Fruit fly (Drosophila melanogaster) whole organism: ENCODE measurements around the gene CG43731.

ENCODE experiments used
- CG8478 ChIP-seq: fragments of >200 bp; optimal IDR thresholded peaks from 2 replicates; lab custom pipeline; 2018; ENCODE audit warnings: inconsistent platforms
- Dll ChIP-seq: fragments of >200 bp; optimal IDR thresholded peaks from 2 replicates; lab custom pipeline; 2017
- EcR ChIP-seq, 2 experiments: fragments of >200 bp; optimal IDR thresholded peaks; 2 replicates each; lab custom pipeline; 2017; ENCODE audit warnings: missing biosample characterization in 2 of 2, missing genetic modification characterization in 2 of 2, missing genetic modification reagents in 2 of 2
- pan ChIP-seq: fragments of >200 bp; optimal IDR thresholded peaks from 2 replicates; lab custom pipeline; 2017
- psq ChIP-seq: fragments of >200 bp; optimal IDR thresholded peaks from 2 replicates; lab custom pipeline; 2017

DNA sequence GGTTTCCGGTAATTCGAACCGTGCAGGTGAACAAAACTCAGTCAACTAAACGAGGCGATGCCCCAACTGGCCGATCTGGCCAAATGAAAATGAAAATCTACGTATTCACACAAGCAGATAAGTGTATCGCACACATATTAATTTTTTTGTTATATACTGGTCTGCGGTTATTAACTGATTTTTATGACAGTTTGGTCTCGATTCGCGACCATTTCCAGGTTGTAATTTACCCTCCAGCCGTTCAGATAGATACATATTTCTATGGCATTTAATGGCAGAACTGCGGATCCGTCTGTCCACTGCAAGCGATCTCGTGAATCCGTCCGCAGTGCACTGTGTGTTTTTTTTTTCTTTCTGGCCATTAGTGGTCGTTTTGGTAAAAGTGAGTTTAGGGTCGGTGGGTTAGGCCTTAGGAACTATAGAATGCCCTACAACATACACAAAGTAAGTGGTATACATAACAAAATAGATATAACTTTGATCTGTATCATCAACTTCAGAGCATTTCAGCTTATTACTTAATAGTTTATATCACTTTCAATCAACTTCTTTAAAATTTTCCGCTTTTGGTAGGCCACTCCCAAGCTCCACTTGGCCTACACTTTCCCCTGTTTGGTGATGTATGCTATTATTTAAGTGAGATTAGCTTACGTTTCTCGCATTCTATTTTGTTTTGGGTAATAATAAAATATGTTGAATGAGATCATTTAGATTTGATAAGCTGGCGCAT, 27.6 kb upstream of the CG43731 start, which contains the start of gene CG17572:
- TF ChIP-seq psq (no peak), Dll (lab: Kevin White, UChicago) (no peak), CG8478 (lab: Kevin White, UChicago) (no peak), pan (lab: Kevin White, UChicago) (no peak), EcR (GFP tag; optimal IDR thresholded peaks at IDR 0.05; lab: Kevin White, UChicago) (no peak)
